Worm (Caenorhabditis elegans): ENCODE data around the gene C04A11.5.
A peak's percentile ranks its signal among the peaks of the same experiment; 100 is the strongest.

The C04A11.5 gene

DNA sequence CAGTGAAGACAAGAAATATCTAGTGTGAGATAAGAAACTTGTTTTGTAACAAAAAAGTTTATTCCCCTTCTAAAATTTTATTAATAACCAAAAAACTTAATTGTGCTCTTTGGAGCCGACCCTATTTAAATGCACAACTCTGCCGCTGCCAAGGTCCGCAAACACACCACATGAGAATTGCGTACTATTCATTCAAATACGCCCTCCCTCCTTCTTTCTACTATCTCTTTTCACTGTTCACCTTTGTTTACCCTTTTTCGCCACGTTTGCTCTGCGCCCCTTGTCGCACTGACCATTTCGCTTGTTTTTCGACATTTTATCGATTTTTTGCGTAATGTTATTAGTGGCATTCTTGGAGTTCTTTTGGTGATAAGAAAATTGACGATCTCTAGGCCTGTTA, 5.3 kb downstream of the C04A11.5 start (continued):
- TF ChIP-seq egl-27 (tag; optimal IDR thresholded peaks at IDR 0.05), result no peak

- TF ChIP-seq aha-1 (tag), result no peak
- TF ChIP-seq tra-1 (GFP tag; IDR thresholded peaks at IDR 0.05), result 0 out of 2 replicates have a peak, but pooled peaks have one; percentile 32
- TF ChIP-seq unc-130 (GFP tag; optimal IDR thresholded peaks at IDR 0.05), result no peak
- no peak for TF ChIP-seq tag-97 (GFP tag; IDR thresholded peaks at IDR 0.05)
- TF ChIP-seq lin-1 (GFP tag; IDR thresholded peaks at IDR 0.05), result no peak
- peak in 1 of 2 experiments; percentile 2 for TF ChIP-seq lsy-2 (tag; optimal IDR thresholded peaks at IDR 0.05)
- TF ChIP-seq nhr-25 (tag; optimal IDR thresholded peaks at IDR 0.05; ENCODE audit: borderline replicate concordance, insufficient read depth), result no peak
- TF ChIP-seq nhr-237 (tag; optimal IDR thresholded peaks at IDR 0.05), result no peak
Observed at ce11 chrX:13670966-13671365, 6.6 kb downstream of the C04A11.5 start.

DNA sequence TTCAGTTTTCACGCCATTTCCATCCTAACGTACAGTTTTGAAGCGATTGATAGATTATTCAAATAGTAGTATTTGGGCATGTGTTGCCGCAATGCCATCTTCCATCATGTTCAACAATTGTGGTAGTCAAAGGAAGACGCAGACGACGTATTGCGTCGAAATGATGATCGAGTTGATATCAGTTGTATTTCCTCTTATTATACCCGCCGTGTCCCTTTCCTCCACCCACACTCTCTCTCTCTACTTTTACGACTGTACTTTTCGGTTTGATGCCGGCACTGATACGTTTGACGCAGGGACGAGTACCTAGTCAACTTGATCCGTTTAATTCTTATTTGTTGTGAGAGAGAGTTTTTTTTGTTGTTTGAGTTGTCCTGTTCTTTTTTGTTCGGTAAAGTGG, 8.2 kb downstream of the C04A11.5 start:
- TF ChIP-seq nhr-77 (tag; optimal IDR thresholded peaks at IDR 0.05), result peak; percentile 14
- TF ChIP-seq mes-2 (tag; optimal IDR thresholded peaks at IDR 0.05; ENCODE audit: poor library complexity, severe bottlenecking), result peak; percentile 39
- no peak for TF ChIP-seq aly-2 (tag; optimal IDR thresholded peaks at IDR 0.05)
- TF ChIP-seq attf-4 (tag; optimal IDR thresholded peaks at IDR 0.05), result no peak
- TF ChIP-seq ceh-62 (tag; optimal IDR thresholded peaks at IDR 0.05), result no peak
- peak; percentile 50; the same call in 1 of the 2 replicates for TF ChIP-seq dmd-6 (GFP tag; IDR thresholded peaks at IDR 0.05)
- TF ChIP-seq mxl-3 (GFP tag; optimal IDR thresholded peaks at IDR 0.05), result peak; percentile 67
- TF ChIP-seq R02D3.7 (tag; optimal IDR thresholded peaks at IDR 0.05), result no peak
- TF ChIP-seq nhr-28 (tag; optimal IDR thresholded peaks at IDR 0.05), result peak; percentile 76
- no peak for TF ChIP-seq daf-16 (GFP tag; optimal IDR thresholded peaks at IDR 0.05)
- TF ChIP-seq daf-16 (tag; optimal IDR thresholded peaks at IDR 0.05), result peak; percentile 81
- peak; percentile 61 for TF ChIP-seq hlh-11 (tag; optimal IDR thresholded peaks at IDR 0.05)
- TF ChIP-seq madf-5 (GFP tag; IDR thresholded peaks at IDR 0.05), result no peak
- no peak for TF ChIP-seq ces-1 (GFP tag; optimal IDR thresholded peaks at IDR 0.05)
- TF ChIP-seq aha-1 (tag), result peak; percentile 85
- TF ChIP-seq ceh-82 (tag; optimal IDR thresholded peaks at IDR 0.05), result no peak
- TF ChIP-seq dve-1 (tag; optimal IDR thresholded peaks at IDR 0.05; ENCODE audit: insufficient read depth), result peak; percentile 56
- TF ChIP-seq pqm-1 (tag; optimal IDR thresholded peaks at IDR 0.05), result peak; percentile 72
- no peak for TF ChIP-seq D1046.2 (GFP tag; IDR thresholded peaks at IDR 0.05)
- peak; percentile 5 for TF ChIP-seq hlh-30 (tag; optimal IDR thresholded peaks at IDR 0.05; ENCODE audit: insufficient read depth)
- TF ChIP-seq lir-3 (tag; optimal IDR thresholded peaks at IDR 0.05), result no peak
- no peak for TF ChIP-seq nhr-42 (GFP tag; IDR thresholded peaks at IDR 0.05)

- no peak for TF ChIP-seq daf-8 (GFP tag; IDR thresholded peaks at IDR 0.05)
- TF ChIP-seq hlh-30 (tag; optimal IDR thresholded peaks at IDR 0.05; ENCODE audit: insufficient read depth), result peak; percentile 18
- TF ChIP-seq zfp-2 (tag; optimal IDR thresholded peaks at IDR 0.05), result no peak
- peak; percentile 60 for TF ChIP-seq hmg-1.1 (GFP tag; IDR thresholded peaks at IDR 0.05)
- TF ChIP-seq nhr-28 (tag; optimal IDR thresholded peaks at IDR 0.05), result peak; percentile 22
- TF ChIP-seq nhr-6 (tag; optimal IDR thresholded peaks at IDR 0.05), result peak; percentile 29
- peak; percentile 43; the same call in 1 of the 2 replicates for TF ChIP-seq dmd-6 (GFP tag; IDR thresholded peaks at IDR 0.05)
- peak; percentile 21 for TF ChIP-seq mes-2 (tag; optimal IDR thresholded peaks at IDR 0.05; ENCODE audit: poor library complexity, severe bottlenecking)
- no peak for TF ChIP-seq F26F4.8 (GFP tag; conservative IDR thresholded peaks at IDR 0.05)
- TF ChIP-seq rbr-2 (tag; optimal IDR thresholded peaks at IDR 0.05), result peak; percentile 10
- no peak for TF ChIP-seq Y5F2A.4 (GFP tag; optimal IDR thresholded peaks at IDR 0.05)
- peak; percentile 16 for TF ChIP-seq mxl-3 (GFP tag; optimal IDR thresholded peaks at IDR 0.05)
- TF ChIP-seq nhr-10 (tag; optimal IDR thresholded peaks at IDR 0.05), result no peak
- peak; percentile 75 for TF ChIP-seq hlh-11 (tag; optimal IDR thresholded peaks at IDR 0.05)
- TF ChIP-seq pha-4 (GFP tag; IDR thresholded peaks at IDR 0.05), result peak; percentile 17; the same call in 1 of the 2 replicates
- TF ChIP-seq pha-4 (tag; optimal IDR thresholded peaks at IDR 0.05), result no peak
- peak; percentile 7 for TF ChIP-seq mep-1 (tag; optimal IDR thresholded peaks at IDR 0.05)
- no peak for TF ChIP-seq lin-13 (GFP tag; optimal IDR thresholded peaks at IDR 0.05)
- TF ChIP-seq T26A8.4 (GFP tag; IDR thresholded peaks at IDR 0.05), result no peak
- TF ChIP-seq unc-62 (GFP tag; optimal IDR thresholded peaks at IDR 0.05 in 1 of 2), result peak in 1 of 2 experiments; percentile 87
- no peak for TF ChIP-seq unc-62 (tag; optimal IDR thresholded peaks at IDR 0.05)
- TF ChIP-seq spr-3 (GFP tag; optimal IDR thresholded peaks at IDR 0.05), result no peak
- peak; percentile 50 for TF ChIP-seq dve-1 (tag; optimal IDR thresholded peaks at IDR 0.05; ENCODE audit: insufficient read depth)
- peak; percentile 24 for TF ChIP-seq nhr-25 (tag; optimal IDR thresholded peaks at IDR 0.05; ENCODE audit: borderline replicate concordance, insufficient read depth)
- TF ChIP-seq nhr-48 (tag; optimal IDR thresholded peaks at IDR 0.05), result no peak
Observed at ce11 chrX:13675444-13675843, 11.1 kb downstream of the C04A11.5 start.
